Worm (Caenorhabditis elegans) whole organism, L2 larva: Measurements from ENCODE around the gene F10E9.10.
A peak's percentile ranks its signal among the peaks of the same experiment; 100 is the strongest.

Experiments used
- C34F6.9 ChIP-seq: fragments of 150-350 bp; optimal IDR thresholded peaks from 2 replicates; lab custom pipeline; 2014; ENCODE audit warnings: missing biosample characterization, missing genetic modification characterization
- alr-1 ChIP-seq: fragments of 150-350 bp; optimal IDR thresholded peaks from 2 replicates; lab custom pipeline; 2014; ENCODE audit warnings: missing biosample characterization, missing genetic modification characterization
- blmp-1 ChIP-seq: sonication (generic microtip); optimal IDR thresholded peaks from 2 replicates; lab custom pipeline; 2017; ENCODE audit warnings: missing genetic modification characterization, mild to moderate bottlenecking, missing compliant biosample characterization, antibody characterized with exemption, moderate library complexity; ENCODE audit not compliant: insufficient read depth
- ceh-16 ChIP-seq: fragments of 150-350 bp; optimal IDR thresholded peaks from 2 replicates; lab custom pipeline; 2014; ENCODE audit warnings: missing biosample characterization, missing genetic modification characterization
- ceh-82 ChIP-seq: fragments of 150-350 bp; optimal IDR thresholded peaks from 2 replicates; lab custom pipeline; 2014; ENCODE audit warnings: missing biosample characterization, missing genetic modification characterization
- crh-2 ChIP-seq: sonication (generic microtip); optimal IDR thresholded peaks from 2 replicates; lab custom pipeline; 2017; ENCODE audit warnings: missing biosample characterization, missing genetic modification characterization
- dmd-4 ChIP-seq: sonication (generic microtip); optimal IDR thresholded peaks from 2 replicates; lab custom pipeline; 2017; ENCODE audit warnings: missing biosample characterization, missing genetic modification characterization
- egl-27 ChIP-seq: sonication (generic microtip); optimal IDR thresholded peaks from 3 replicates; lab custom pipeline; 2017; ENCODE audit warnings: missing biosample characterization, missing genetic modification reagents, missing genetic modification characterization
- elt-1 ChIP-seq: fragments of 150-350 bp; optimal IDR thresholded peaks from 2 replicates; lab custom pipeline; 2014; ENCODE audit warnings: missing biosample characterization, missing genetic modification characterization
- elt-3 ChIP-seq: sonication (generic microtip); optimal IDR thresholded peaks from 2 replicates; lab custom pipeline; 2017; ENCODE audit warnings: missing biosample characterization, missing genetic modification characterization
- fos-1 ChIP-seq: fragments of 150-350 bp; optimal IDR thresholded peaks from 2 replicates; lab custom pipeline; 2014; ENCODE audit warnings: missing biosample characterization, missing genetic modification characterization
- gmeb-1 ChIP-seq: fragments of 150-350 bp; optimal IDR thresholded peaks from 2 replicates; lab custom pipeline; 2014; ENCODE audit warnings: missing biosample characterization, missing genetic modification characterization
- lsy-2 ChIP-seq, 2 experiments: fragments of 150-350 bp in 1 of 2; sonication (generic microtip) in 1 of 2; optimal IDR thresholded peaks; 2 replicates each; lab custom pipeline; 2014 to 2017; ENCODE audit warnings: missing biosample characterization in 2 of 2, missing genetic modification characterization in 2 of 2
- mdl-1 ChIP-seq, 2 experiments: fragments of 150-350 bp in 1 of 2; sonication (generic microtip) in 1 of 2; optimal IDR thresholded peaks; 2 replicates each; lab custom pipeline; 2017; ENCODE audit warnings: missing biosample characterization in 2 of 2, missing genetic modification characterization in 2 of 2
- nhr-10 ChIP-seq: sonication (generic microtip); optimal IDR thresholded peaks from 2 replicates; lab custom pipeline; 2017; ENCODE audit warnings: missing biosample characterization, missing genetic modification characterization
- nhr-129 ChIP-seq: fragments of 150-350 bp; optimal IDR thresholded peaks from 2 replicates; lab custom pipeline; 2014; ENCODE audit warnings: missing biosample characterization, missing genetic modification characterization
- nhr-21 ChIP-seq: fragments of 150-350 bp; optimal IDR thresholded peaks from 2 replicates; lab custom pipeline; 2014; ENCODE audit warnings: missing biosample characterization, missing genetic modification characterization
- nhr-25 ChIP-seq: fragments of 150-350 bp; sonication (generic microtip); optimal IDR thresholded peaks from 3 replicates; lab custom pipeline; 2014; ENCODE audit warnings: missing biosample characterization, missing genetic modification characterization
- peb-1 ChIP-seq: fragments of 150-350 bp; optimal IDR thresholded peaks from 2 replicates; lab custom pipeline; 2014; ENCODE audit warnings: missing biosample characterization, missing genetic modification characterization
- sem-4 ChIP-seq: fragments of 150-350 bp; optimal IDR thresholded peaks from 2 replicates; lab custom pipeline; 2014; ENCODE audit warnings: missing biosample characterization, missing genetic modification reagents, missing genetic modification characterization
- sma-9 ChIP-seq, 2 experiments: fragments of 150-350 bp in 1 of 2; sonication (generic microtip) in 1 of 2; optimal IDR thresholded peaks; 2 replicates each; lab custom pipeline; 2014 to 2016; ENCODE audit warnings: missing genetic modification characterization in 2 of 2, mild to moderate bottlenecking in 1 of 2, missing biosample characterization in 1 of 2, missing compliant biosample characterization in 1 of 2, missing genetic modification reagents in 1 of 2, moderate library complexity in 1 of 2
- unc-39 ChIP-seq: fragments of 150-350 bp; optimal IDR thresholded peaks from 2 replicates; lab custom pipeline; 2014; ENCODE audit warnings: missing biosample characterization, missing genetic modification characterization
- unc-55 ChIP-seq: fragments of 150-350 bp; sonication (generic microtip); optimal IDR thresholded peaks from 3 replicates; lab custom pipeline; 2014; ENCODE audit warnings: missing biosample characterization, missing genetic modification reagents, missing genetic modification characterization
- zag-1 ChIP-seq: fragments of 150-350 bp; optimal IDR thresholded peaks from 2 replicates; lab custom pipeline; 2014; ENCODE audit warnings: missing biosample characterization, missing genetic modification characterization
- ztf-1 ChIP-seq: fragments of 200-800 bp; sonication (Bioruptor generic); conservative IDR thresholded peaks from 2 replicates; pipeline ENCODE4 v1.3.6; 2022; ENCODE audit warnings: missing genetic modification characterization, missing compliant biosample characterization
- ztf-11 ChIP-seq: sonication (generic microtip); optimal IDR thresholded peaks from 2 replicates; lab custom pipeline; 2017; ENCODE audit warnings: missing biosample characterization, missing genetic modification characterization
- ztf-4 ChIP-seq: fragments of 150-350 bp; optimal IDR thresholded peaks from 2 replicates; lab custom pipeline; 2014; ENCODE audit warnings: missing biosample characterization, missing genetic modification characterization

Gene F10E9.10

ce11 chrIII:8300860-8301396 is 19.2 kb downstream of the F10E9.10 start:
- TF ChIP-seq elt-3 (tag; lab: Kevin White, UChicago), result no peak
- TF ChIP-seq ztf-1, result no peak
- TF ChIP-seq nhr-10 (tag; lab: Kevin White, UChicago), result no peak

ce11 chrIII:8299734-8300133 is 20.3 kb downstream of the F10E9.10 start:
- TF ChIP-seq lsy-2 (tag; optimal IDR thresholded peaks at IDR 0.05; lab: Kevin White, UChicago) (no peak), fos-1 (peak; percentile 59)

ce11 chrIII:8299078-8299587 is 20.9 kb downstream of the F10E9.10 start:
- TF ChIP-seq ztf-4 (tag; lab: Kevin White, UChicago) (no peak), dmd-4 (tag; lab: Kevin White, UChicago) (no peak), egl-27 (tag; lab: Kevin White, UChicago) (no peak), ceh-82 (tag; lab: Kevin White, UChicago) (no peak), lsy-2 (tag; optimal IDR thresholded peaks at IDR 0.05; lab: Kevin White, UChicago) (no peak), peb-1 (no peak)

- no peak for TF ChIP-seq nhr-21 (tag; lab: Kevin White, UChicago)
- TF ChIP-seq ceh-16 (tag; lab: Kevin White, UChicago), result no peak
- TF ChIP-seq nhr-129 (tag; lab: Kevin White, UChicago), result no peak
- no peak for TF ChIP-seq sma-9 (GFP tag; optimal IDR thresholded peaks at IDR 0.05; lab: Kevin White, UChicago)
- no peak for TF ChIP-seq sma-9 (tag; optimal IDR thresholded peaks at IDR 0.05; lab: Kevin White, UChicago)
- no peak for TF ChIP-seq ztf-4 (tag; lab: Kevin White, UChicago)
- TF ChIP-seq elt-3 (tag; lab: Kevin White, UChicago), result no peak
- peak; percentile 24 for TF ChIP-seq fos-1
Measured at ce11 chrIII:8298216-8298920, 21.7 kb downstream of the F10E9.10 start.

ce11 chrIII:8293260-8293659 is 26.8 kb downstream of the F10E9.10 start:
- no peak for TF ChIP-seq blmp-1
- TF ChIP-seq fos-1, result peak; percentile 56

ce11 chrIII:8291268-8292032 is 28.6 kb downstream of the F10E9.10 start:
- TF ChIP-seq peb-1 (no peak), gmeb-1 (tag; lab: Kevin White, UChicago) (peak; percentile 10), sma-9 (GFP tag; optimal IDR thresholded peaks at IDR 0.05; lab: Kevin White, UChicago) (peak; percentile 11), sma-9 (tag; optimal IDR thresholded peaks at IDR 0.05; lab: Kevin White, UChicago) (no peak), fos-1 (peak; percentile 98), mdl-1 (tag; optimal IDR thresholded peaks at IDR 0.05; lab: Kevin White, UChicago) (no peak), sem-4 (tag; lab: Kevin White, UChicago) (no peak), unc-55 (peak; percentile 27)

ce11 chrIII:8289181-8289580 is 30.9 kb downstream of the F10E9.10 start:
- TF ChIP-seq ceh-82 (tag; lab: Kevin White, UChicago) (no peak), peb-1 (no peak), zag-1 (tag; lab: Kevin White, UChicago) (no peak), ztf-4 (tag; lab: Kevin White, UChicago) (no peak), blmp-1 (no peak), unc-39 (tag; lab: Kevin White, UChicago) (no peak), C34F6.9 (no peak), crh-2 (tag; lab: Kevin White, UChicago) (no peak), alr-1 (tag; lab: Kevin White, UChicago) (no peak), ceh-16 (tag; lab: Kevin White, UChicago) (no peak), elt-1 (tag; lab: Kevin White, UChicago) (no peak), ztf-11 (tag; lab: Kevin White, UChicago) (no peak), ztf-1 (no peak), nhr-25 (tag; lab: Kevin White, UChicago) (no peak)
